Fruit fly (Drosophila melanogaster) whole organism, embryonic: ENCODE results near the gene CG5381.

Experiments
- BEAF-32 ChIP-seq: fragments of 200-800 bp; sonication (Bioruptor generic); optimal IDR thresholded peaks from 3 replicates; lab custom pipeline; 2017; ENCODE audit warnings: missing biosample characterization, missing genetic modification characterization, mild to moderate bottlenecking, moderate library complexity, missing genetic modification reagents
- CG10147 ChIP-seq: fragments of 200-800 bp; sonication (Bioruptor generic); optimal IDR thresholded peaks from 2 replicates; lab custom pipeline; 2019; ENCODE audit warnings: missing biosample characterization, mild to moderate bottlenecking, missing genetic modification characterization, moderate library complexity
- CG10366 ChIP-seq: fragments of 200-800 bp; sonication (Bioruptor generic); IDR thresholded peaks from 2 replicates; pipeline ENCODE4 v1.3.6; 2022; ENCODE audit warnings: missing biosample characterization, missing genetic modification characterization
- CG11504 ChIP-seq: fragments of 200-800 bp; sonication (Bioruptor generic); optimal IDR thresholded peaks from 3 replicates; lab custom pipeline; 2019; ENCODE audit warnings: missing biosample characterization, mild to moderate bottlenecking, missing genetic modification characterization, moderate library complexity
- CG12391 ChIP-seq: fragments of 200-800 bp; sonication (Bioruptor generic); optimal IDR thresholded peaks from 3 replicates; lab custom pipeline; 2018; ENCODE audit warnings: missing biosample characterization, mild to moderate bottlenecking, missing genetic modification characterization, moderate library complexity
- CG14050 ChIP-seq: fragments of 200-800 bp; sonication (Bioruptor generic); IDR thresholded peaks from 3 replicates; pipeline ENCODE4 v1.3.6; 2022; ENCODE audit warnings: missing biosample characterization, missing genetic modification characterization
- CG14965 ChIP-seq: fragments of 200-800 bp; sonication (Bioruptor generic); optimal IDR thresholded peaks from 2 replicates; lab custom pipeline; 2016; ENCODE audit warnings: missing biosample characterization, missing genetic modification characterization, borderline replicate concordance
- CG15696 ChIP-seq: fragments of 200-800 bp; sonication (Bioruptor generic); optimal IDR thresholded peaks from 2 replicates; lab custom pipeline; 2019; ENCODE audit warnings: missing biosample characterization, mild to moderate bottlenecking, missing genetic modification characterization, moderate library complexity
- CG17361 ChIP-seq: fragments of 200-800 bp; sonication (Bioruptor generic); IDR thresholded peaks from 3 replicates; pipeline ENCODE4 v1.3.6; 2022; ENCODE audit warnings: missing biosample characterization, missing genetic modification characterization
- CG17612 ChIP-seq: fragments of 200-800 bp; sonication (Bioruptor generic); IDR thresholded peaks from 2 replicates; pipeline ENCODE4 v1.3.6; 2022; ENCODE audit warnings: missing biosample characterization, missing genetic modification characterization
- CG17802 ChIP-seq: fragments of 200-800 bp; sonication (Bioruptor generic); optimal IDR thresholded peaks from 2 replicates; lab custom pipeline; 2018; ENCODE audit warnings: missing biosample characterization, mild to moderate bottlenecking, missing genetic modification characterization, moderate library complexity
- CG17912 ChIP-seq: fragments of 200-800 bp; sonication (Bioruptor generic); optimal IDR thresholded peaks from 2 replicates; lab custom pipeline; 2018; ENCODE audit warnings: missing biosample characterization, mild to moderate bottlenecking, missing genetic modification characterization
- CG30431 ChIP-seq: fragments of 200-800 bp; sonication (Bioruptor generic); optimal IDR thresholded peaks from 2 replicates; lab custom pipeline; 2017; ENCODE audit warnings: missing biosample characterization, missing genetic modification characterization
- CG3407 ChIP-seq: fragments of 200-800 bp; sonication (Bioruptor generic); optimal IDR thresholded peaks from 2 replicates; lab custom pipeline; 2018; ENCODE audit warnings: missing biosample characterization, mild to moderate bottlenecking, missing genetic modification characterization
- CG3726 ChIP-seq: fragments of 200-800 bp; sonication (Bioruptor generic); IDR thresholded peaks from 3 replicates; pipeline ENCODE4, ENCODE4 v1.3.6; 2022; ENCODE audit warnings: missing biosample characterization, missing genetic modification characterization
- CG4424 ChIP-seq: fragments of 200-800 bp; sonication (Bioruptor generic); optimal IDR thresholded peaks from 3 replicates; lab custom pipeline; 2016; ENCODE audit warnings: missing biosample characterization, missing genetic modification characterization
- CG4617 ChIP-seq: fragments of 200-800 bp; sonication (Bioruptor generic); optimal IDR thresholded peaks from 3 replicates; lab custom pipeline; 2016; ENCODE audit warnings: missing biosample characterization, missing genetic modification characterization, borderline replicate concordance
- CHES-1-like ChIP-seq: fragments of 200-800 bp; sonication (Bioruptor generic); optimal IDR thresholded peaks from 2 replicates; lab custom pipeline; 2016; ENCODE audit warnings: missing biosample characterization, missing genetic modification characterization
- HmgZ ChIP-seq: fragments of 200-800 bp; sonication (Bioruptor generic); optimal IDR thresholded peaks from 2 replicates; lab custom pipeline; 2018; ENCODE audit warnings: missing biosample characterization, mild to moderate bottlenecking, missing genetic modification characterization
- Hsf ChIP-seq: fragments of 200-800 bp; sonication (Bioruptor generic); optimal IDR thresholded peaks from 3 replicates; lab custom pipeline; 2016; ENCODE audit warnings: missing biosample characterization, missing genetic modification characterization
- Med ChIP-seq: fragments of 200-800 bp; sonication (Bioruptor generic); peaks from one replicate; lab custom pipeline; 2016; ENCODE audit warnings: missing biosample characterization, missing genetic modification characterization, mild to moderate bottlenecking, inconsistent platforms, moderate library complexity
- NfI ChIP-seq: fragments of 200-800 bp; sonication (Bioruptor generic); optimal IDR thresholded peaks from 3 replicates; lab custom pipeline; 2018; ENCODE audit warnings: missing biosample characterization, mild to moderate bottlenecking, missing genetic modification characterization, moderate library complexity
- Pdp1 ChIP-seq, 2 experiments: fragments of 200-800 bp; sonication (Bioruptor generic); optimal IDR thresholded peaks; 3 replicates each; lab custom pipeline; 2016; ENCODE audit warnings: missing biosample characterization in 2 of 2, missing genetic modification characterization in 2 of 2, mild to moderate bottlenecking in 1 of 2, moderate library complexity in 1 of 2
- Stat92E ChIP-seq, 3 experiments: fragments of >200 bp in 2 of 3; fragments of 200-800 bp in 1 of 3; sonication (Bioruptor generic) in 1 of 3; optimal IDR thresholded peaks; 2 replicates each; lab custom pipeline; 2017 to 2019; ENCODE audit warnings: missing biosample characterization in 3 of 3, missing genetic modification characterization in 3 of 3, mild to moderate bottlenecking in 1 of 3, moderate library complexity in 1 of 3
- Tbp ChIP-seq: fragments of >200 bp; optimal IDR thresholded peaks from 2 replicates; lab custom pipeline; 2018; ENCODE audit warnings: missing biosample characterization, missing genetic modification characterization
- Trl ChIP-seq, 3 experiments: fragments of >200 bp in 2 of 3; fragments of 200-800 bp in 1 of 3; sonication (Bioruptor generic) in 1 of 3; optimal IDR thresholded peaks; 2 replicates in 1 of 3; 3 replicates in 2 of 3; lab custom pipeline; 2016 to 2017; ENCODE audit warnings: missing biosample characterization in 1 of 3, missing genetic modification characterization in 1 of 3
- ac ChIP-seq: fragments of 200-800 bp; sonication (Bioruptor generic); optimal IDR thresholded peaks from 3 replicates; lab custom pipeline; 2017; ENCODE audit warnings: missing biosample characterization, mild to moderate bottlenecking, missing genetic modification characterization
- ash1 ChIP-seq: fragments of 200-800 bp; sonication (Bioruptor generic); optimal IDR thresholded peaks from 2 replicates; lab custom pipeline; 2018; ENCODE audit warnings: missing biosample characterization, mild to moderate bottlenecking, missing genetic modification characterization
- az2 ChIP-seq: fragments of 200-800 bp; sonication (Bioruptor generic); optimal IDR thresholded peaks from 3 replicates; lab custom pipeline; 2016; ENCODE audit warnings: missing biosample characterization, missing genetic modification characterization
- cato ChIP-seq: fragments of 200-800 bp; sonication (Bioruptor generic); optimal IDR thresholded peaks from 2 replicates; lab custom pipeline; 2016; ENCODE audit warnings: missing biosample characterization, missing genetic modification characterization, borderline replicate concordance
- cwo ChIP-seq: fragments of 200-800 bp; sonication (Bioruptor generic); optimal IDR thresholded peaks from 3 replicates; lab custom pipeline; 2017; ENCODE audit warnings: missing biosample characterization, missing genetic modification characterization, mild to moderate bottlenecking, moderate library complexity, missing genetic modification reagents
- danr ChIP-seq: fragments of 200-800 bp; sonication (Bioruptor generic); IDR thresholded peaks from 2 replicates; pipeline ENCODE4 v1.3.6; 2022; ENCODE audit warnings: missing biosample characterization, missing genetic modification characterization
- eve ChIP-seq, 2 experiments: fragments of >200 bp; optimal IDR thresholded peaks; 2 replicates each; lab custom pipeline; 2017; ENCODE audit warnings: missing biosample characterization in 2 of 2, missing genetic modification characterization in 2 of 2
- hkb ChIP-seq, 2 experiments: fragments of 200-800 bp in 1 of 2; fragments of >200 bp in 1 of 2; sonication (Bioruptor generic) in 1 of 2; IDR thresholded peaks in 1 of 2; optimal IDR thresholded peaks in 1 of 2; 2 replicates each; pipeline versions ENCODE4 v1.3.6 to Lab custom; 2017 to 2022; ENCODE audit warnings: missing biosample characterization in 1 of 2, missing genetic modification characterization in 1 of 2
- knrl ChIP-seq: fragments of 200-800 bp; sonication (Bioruptor generic); IDR thresholded peaks from 3 replicates; pipeline ENCODE4 v1.3.6; 2022; ENCODE audit warnings: missing biosample characterization, missing genetic modification characterization; ENCODE audit not compliant: partially characterized antibody
- lab ChIP-seq: fragments of 200-800 bp; sonication (Bioruptor generic); optimal IDR thresholded peaks from 3 replicates; lab custom pipeline; 2017; ENCODE audit warnings: missing biosample characterization, missing genetic modification characterization, mild to moderate bottlenecking, moderate library complexity, missing genetic modification reagents
- lilli ChIP-seq: fragments of 200-800 bp; sonication (Bioruptor generic); optimal IDR thresholded peaks from 3 replicates; lab custom pipeline; 2016; ENCODE audit warnings: missing biosample characterization, missing genetic modification characterization
- lmd ChIP-seq: fragments of 200-800 bp; sonication (Bioruptor generic); IDR thresholded peaks from 2 replicates; pipeline ENCODE4 v1.3.6; 2022; ENCODE audit warnings: missing biosample characterization, missing genetic modification characterization
- lola ChIP-seq, 3 experiments: fragments of >200 bp in 2 of 3; fragments of 200-800 bp in 1 of 3; sonication (Bioruptor generic) in 1 of 3; optimal IDR thresholded peaks; 2 replicates each; lab custom pipeline; 2017 to 2019; ENCODE audit warnings: missing biosample characterization in 3 of 3, missing genetic modification characterization in 3 of 3, mild to moderate bottlenecking in 1 of 3, moderate library complexity in 1 of 3
- nerfin-2 ChIP-seq: fragments of 200-800 bp; sonication (Bioruptor generic); IDR thresholded peaks from 2 replicates; pipeline ENCODE4 v1.3.6; 2022; ENCODE audit warnings: missing biosample characterization, missing genetic modification characterization; ENCODE audit not compliant: partially characterized antibody
- pb ChIP-seq: fragments of 200-800 bp; sonication (Bioruptor generic); optimal IDR thresholded peaks from 3 replicates; lab custom pipeline; 2016; ENCODE audit warnings: missing biosample characterization, missing genetic modification characterization
- pum ChIP-seq: fragments of 200-800 bp; sonication (Bioruptor generic); optimal IDR thresholded peaks from 2 replicates; lab custom pipeline; 2016; ENCODE audit warnings: missing biosample characterization, missing genetic modification characterization
- slbo ChIP-seq: fragments of 200-800 bp; sonication (Bioruptor generic); IDR thresholded peaks from 2 replicates; pipeline ENCODE4 v1.3.6; 2022; ENCODE audit warnings: missing biosample characterization, missing genetic modification characterization
- stwl ChIP-seq: fragments of 200-800 bp; sonication (Bioruptor generic); optimal IDR thresholded peaks from 3 replicates; lab custom pipeline; 2018; ENCODE audit warnings: missing biosample characterization, mild to moderate bottlenecking, missing genetic modification characterization, moderate library complexity
- tap ChIP-seq: fragments of 200-800 bp; optimal IDR thresholded peaks from 3 replicates; lab custom pipeline; 2019; ENCODE audit warnings: missing biosample characterization, mild to moderate bottlenecking, missing genetic modification characterization, moderate library complexity
- tin ChIP-seq: fragments of 200-800 bp; sonication (Bioruptor generic); optimal IDR thresholded peaks from 3 replicates; lab custom pipeline; 2016; ENCODE audit warnings: missing biosample characterization, missing genetic modification characterization
- tna ChIP-seq: fragments of 200-800 bp; sonication (Bioruptor generic); IDR thresholded peaks from 2 replicates; pipeline ENCODE4 v1.3.6; 2022; ENCODE audit warnings: missing biosample characterization, missing genetic modification characterization; ENCODE audit not compliant: partially characterized antibody
- trem ChIP-seq: fragments of 200-800 bp; optimal IDR thresholded peaks from 3 replicates; lab custom pipeline; 2019; ENCODE audit warnings: missing biosample characterization, mild to moderate bottlenecking, missing genetic modification characterization, moderate library complexity
- tx ChIP-seq: fragments of 200-800 bp; sonication (Bioruptor generic); optimal IDR thresholded peaks from 2 replicates; lab custom pipeline; 2016; ENCODE audit warnings: missing biosample characterization, missing genetic modification characterization
- unpg ChIP-seq: fragments of 200-800 bp; sonication (Bioruptor generic); optimal IDR thresholded peaks from 3 replicates; lab custom pipeline; 2018; ENCODE audit warnings: missing biosample characterization, mild to moderate bottlenecking, missing genetic modification characterization, moderate library complexity
- z ChIP-seq: fragments of 200-800 bp; sonication (Bioruptor generic); IDR thresholded peaks from 3 replicates; pipeline ENCODE4 v1.3.6; 2022; ENCODE audit warnings: missing biosample characterization, missing genetic modification characterization

CG5381 gene

dm6 chr2L:10366525-10366924, 43.6 kb upstream of the CG5381 start, which contains the start of gene CG5056 (continued):
- TF ChIP-seq BEAF-32: peak; percentile 44
- TF ChIP-seq tap: no peak
- TF ChIP-seq HmgZ (tag; lab: Kevin White, UChicago): peak; percentile 62
- TF ChIP-seq ash1 (GFP tag; lab: Kevin White, UChicago): no peak
- no peak for TF ChIP-seq hkb (optimal IDR thresholded peaks at IDR 0.05; lab: Kevin White, UChicago)
- no peak for TF ChIP-seq hkb (GFP tag; IDR thresholded peaks at IDR 0.05; lab: Robert Waterston, UW)
- TF ChIP-seq pum: no peak
- TF ChIP-seq Tbp (GFP tag; lab: Kevin White, UChicago): no peak
- TF ChIP-seq CG17912: peak; percentile 19
- no peak for TF ChIP-seq tin
- TF ChIP-seq CG4424: peak; percentile 3
- TF ChIP-seq eve (GFP tag; optimal IDR thresholded peaks at IDR 0.05; lab: Kevin White, UChicago): no peak
- TF ChIP-seq z (GFP tag; lab: Robert Waterston, UW): no peak
- no peak for TF ChIP-seq CHES-1-like (GFP tag; lab: Kevin White, UChicago)
- TF ChIP-seq Stat92E (GFP tag; optimal IDR thresholded peaks at IDR 0.05; lab: Kevin White, UChicago): peak in 1 of 3 experiments; percentile 77
- TF ChIP-seq cato (GFP tag; lab: Kevin White, UChicago): no peak
- TF ChIP-seq lmd: peak; percentile 16; the same call in 1 of the 2 replicates
- no peak for TF ChIP-seq ac (GFP tag; lab: Kevin White, UChicago)
- no peak for TF ChIP-seq CG14965 (GFP tag; lab: Kevin White, UChicago)
- no peak for TF ChIP-seq pb (GFP tag; lab: Kevin White, UChicago)
- peak; percentile 78 for TF ChIP-seq Med
- TF ChIP-seq tna (GFP tag; lab: Robert Waterston, UW): no peak
- peak; percentile 28 for TF ChIP-seq NfI (GFP tag; lab: Kevin White, UChicago)
- peak; percentile 43; the same call in 1 of the 2 replicates for TF ChIP-seq slbo (GFP tag; lab: Robert Waterston, UW)
- peak; percentile 2 for TF ChIP-seq Hsf
- no peak for TF ChIP-seq lola (GFP tag; optimal IDR thresholded peaks at IDR 0.05; lab: Kevin White, UChicago)
- no peak for TF ChIP-seq lab (GFP tag; lab: Kevin White, UChicago)
- no peak for TF ChIP-seq tx (GFP tag; lab: Kevin White, UChicago)
- peak; percentile 83 for TF ChIP-seq CG17802
- peak; percentile 48 for TF ChIP-seq CG10147 (GFP tag; lab: Kevin White, UChicago)
- peak; percentile 59 for TF ChIP-seq stwl
- no peak for TF ChIP-seq CG10366 (GFP tag; lab: Robert Waterston, UW)
- peak; percentile 47 for TF ChIP-seq CG12391
- peak; percentile 18 for TF ChIP-seq CG15696 (tag; lab: Kevin White, UChicago)
- TF ChIP-seq trem (tag; lab: Kevin White, UChicago): peak; percentile 69
- no peak for TF ChIP-seq unpg (GFP tag; lab: Kevin White, UChicago)
- TF ChIP-seq CG3726 (GFP tag; lab: Robert Waterston, UW): no peak
- peak; percentile 39; the same call in 1 of the 3 replicates for TF ChIP-seq knrl
- TF ChIP-seq CG4617 (GFP tag; lab: Kevin White, UChicago): peak; percentile 94

DNA sequence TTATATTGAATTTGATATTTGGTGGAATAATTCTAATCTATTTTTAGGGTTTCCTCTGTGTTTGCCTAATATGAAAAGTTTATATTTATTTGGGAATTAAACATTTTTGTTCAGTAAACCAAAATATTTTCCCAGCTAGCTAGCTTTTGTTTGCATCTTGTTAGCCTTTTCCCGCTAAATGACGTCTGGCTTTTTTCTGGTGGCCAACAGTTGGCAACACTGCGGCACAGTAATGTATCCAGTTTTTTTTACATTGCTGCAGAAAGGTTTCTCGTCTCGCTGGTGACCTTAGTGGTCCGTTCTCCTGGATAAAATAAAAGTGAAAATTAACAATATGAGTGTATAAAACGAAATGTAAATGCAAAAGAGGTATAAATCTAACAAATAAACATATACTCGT, 41.3 kb upstream of the CG5381 start, which contains the start of gene lft:
TSS of gene lft (plus strand) at position 243 of the 400 bp plus-strand sequence.
- TF ChIP-seq Pdp1 (GFP tag; optimal IDR thresholded peaks at IDR 0.05; lab: Kevin White, UChicago) (no peak), cwo (GFP tag; lab: Kevin White, UChicago) (no peak), CG17361 (no peak), CG14050 (no peak), az2 (no peak), unpg (GFP tag; lab: Kevin White, UChicago) (no peak), CG30431 (GFP tag; lab: Kevin White, UChicago) (no peak), lilli (GFP tag; lab: Kevin White, UChicago) (no peak), HmgZ (tag; lab: Kevin White, UChicago) (no peak), CG11504 (tag; lab: Kevin White, UChicago) (no peak), CG17612 (GFP tag; lab: Robert Waterston, UW) (no peak), danr (GFP tag; lab: Robert Waterston, UW) (no peak), Trl (optimal IDR thresholded peaks at IDR 0.05; lab: Kevin White, UChicago) (no peak), Trl (GFP tag; optimal IDR thresholded peaks at IDR 0.05; lab: Kevin White, UChicago) (no peak), CG3407 (GFP tag; lab: Kevin White, UChicago) (no peak), nerfin-2 (no peak)
